Fruit fly (Drosophila melanogaster): ENCODE measurements around the gene SMC3.

The SMC3 gene

dm6 chrX:16599770-16600169 lies 6.5 kb upstream of the SMC3 start:
- TF ChIP-seq fkh (GFP tag; optimal IDR thresholded peaks at IDR 0.05) (no peak), lz (GFP tag; optimal IDR thresholded peaks at IDR 0.05) (peak; percentile 42), CG1621 (tag; optimal IDR thresholded peaks at IDR 0.05) (peak; percentile 97), svp (GFP tag) (no peak), CG8119 (GFP tag; IDR thresholded peaks at IDR 0.05) (peak; percentile 92), fd85E (GFP tag; optimal IDR thresholded peaks at IDR 0.05) (no peak), Sox15 (GFP tag; optimal IDR thresholded peaks at IDR 0.05) (no peak), net (GFP tag; optimal IDR thresholded peaks at IDR 0.05) (peak; percentile 94), topi (GFP tag; optimal IDR thresholded peaks at IDR 0.05) (peak; percentile 82), CG6808 (GFP tag; optimal IDR thresholded peaks at IDR 0.05) (peak; percentile 98), CG11762 (GFP tag; optimal IDR thresholded peaks at IDR 0.05; ENCODE audit: insufficient read depth) (peak; percentile 83), Eip93F (GFP tag; optimal IDR thresholded peaks at IDR 0.05) (peak; percentile 71), CG9139 (GFP tag; optimal IDR thresholded peaks at IDR 0.05) (peak; percentile 99), Hr39 (GFP tag; optimal IDR thresholded peaks at IDR 0.05) (no peak), Met (GFP tag; optimal IDR thresholded peaks at IDR 0.05) (no peak), Sox102F (GFP tag; optimal IDR thresholded peaks at IDR 0.05) (peak; percentile 78), CG16779 (tag; optimal IDR thresholded peaks at IDR 0.05) (peak; percentile 98), CG7368 (GFP tag; optimal IDR thresholded peaks at IDR 0.05) (peak; percentile 87), OdsH (GFP tag; optimal IDR thresholded peaks at IDR 0.05) (peak; percentile 74), cyc (GFP tag; optimal IDR thresholded peaks at IDR 0.05) (peak; percentile 33), CG15336 (GFP tag; IDR thresholded peaks at IDR 0.05) (peak; percentile 90), CG6854 (GFP tag; optimal IDR thresholded peaks at IDR 0.05) (peak; percentile 93), eg (GFP tag; IDR thresholded peaks at IDR 0.05) (peak; percentile 96), dac (GFP tag; optimal IDR thresholded peaks at IDR 0.05) (peak; percentile 71), CG10631 (GFP tag; optimal IDR thresholded peaks at IDR 0.05) (no peak), dsx (GFP tag; optimal IDR thresholded peaks at IDR 0.05; ENCODE audit: poor library complexity, severe bottlenecking) (peak; percentile 96), Ets96B (tag; optimal IDR thresholded peaks at IDR 0.05) (peak; percentile 89), CG3032 (tag; optimal IDR thresholded peaks at IDR 0.05) (peak; percentile 86), Gug (GFP tag; IDR thresholded peaks at IDR 0.05) (peak; percentile 76), spab (GFP tag; optimal IDR thresholded peaks at IDR 0.05) (peak; percentile 95), CG31627 (GFP tag; optimal IDR thresholded peaks at IDR 0.05) (no peak), CG10669 (GFP tag; optimal IDR thresholded peaks at IDR 0.05) (peak; percentile 95), CG8632 (GFP tag; optimal IDR thresholded peaks at IDR 0.05) (peak; percentile 88), CG4318 (GFP tag; optimal IDR thresholded peaks at IDR 0.05) (no peak), CG11294 (GFP tag; IDR thresholded peaks at IDR 0.05) (peak; percentile 34; the same call in 1 of the 2 replicates), CG32006 (GFP tag; optimal IDR thresholded peaks at IDR 0.05) (peak; percentile 67), CG6792 (GFP tag; optimal IDR thresholded peaks at IDR 0.05) (peak; percentile 75), pdm3 (GFP tag; optimal IDR thresholded peaks at IDR 0.05) (peak; percentile 85), ss (GFP tag; optimal IDR thresholded peaks at IDR 0.05) (peak; percentile 99 to 100), CG3919 (GFP tag; optimal IDR thresholded peaks at IDR 0.05) (peak; percentile 81), Ets21C (GFP tag; optimal IDR thresholded peaks at IDR 0.05) (no peak), Eip78C (GFP tag) (peak; percentile 91), Smox (GFP tag; optimal IDR thresholded peaks at IDR 0.05) (no peak), CG34406 (GFP tag; optimal IDR thresholded peaks at IDR 0.05) (peak; percentile 90), acj6 (GFP tag; optimal IDR thresholded peaks at IDR 0.05) (peak; percentile 64), Eip75B (GFP tag; optimal IDR thresholded peaks at IDR 0.05) (peak; percentile 83), vri (GFP tag; optimal IDR thresholded peaks at IDR 0.05) (peak; percentile 86), Hr38 (GFP tag; optimal IDR thresholded peaks at IDR 0.05) (no peak), Blimp-1 (GFP tag; optimal IDR thresholded peaks at IDR 0.05) (peak; percentile 65), fd59A (GFP tag; optimal IDR thresholded peaks at IDR 0.05) (peak; percentile 86), CG6276 (GFP tag; optimal IDR thresholded peaks at IDR 0.05) (peak; percentile 90), CG8319 (GFP tag; optimal IDR thresholded peaks at IDR 0.05) (peak; percentile 82)

Measured in whole organism, prepupa.